Worm (Caenorhabditis elegans) whole organism, L1 larva: ENCODE data around the gene nlp-36.

Source experiments
- C04F5.9 ChIP-seq: sonication (generic microtip); optimal IDR thresholded peaks from 2 replicates; lab custom pipeline; 2016; ENCODE audit warnings: missing genetic modification characterization, missing compliant biosample characterization
- C34B4.2 ChIP-seq: sonication (generic microtip); optimal IDR thresholded peaks from 2 replicates; lab custom pipeline; 2017; ENCODE audit warnings: mild to moderate bottlenecking, missing genetic modification characterization, missing compliant biosample characterization
- aly-2 ChIP-seq: fragments of 150-350 bp; optimal IDR thresholded peaks from 2 replicates; lab custom pipeline; 2014; ENCODE audit warnings: missing biosample characterization, missing genetic modification characterization
- ceh-63 ChIP-seq: fragments of 200-800 bp; sonication (Bioruptor generic); optimal IDR thresholded peaks from 2 replicates; lab custom pipeline; 2018; ENCODE audit warnings: mild to moderate bottlenecking, missing genetic modification characterization, missing compliant biosample characterization
- ceh-82 ChIP-seq, 3 experiments: fragments of 150-350 bp in 1 of 3; sonication (generic microtip) in 2 of 3; optimal IDR thresholded peaks; 2 replicates each; lab custom pipeline; 2014 to 2017; ENCODE audit warnings: missing biosample characterization in 3 of 3, missing genetic modification characterization in 3 of 3
- ceh-90 ChIP-seq: sonication (generic microtip); optimal IDR thresholded peaks from 2 replicates; lab custom pipeline; 2016; ENCODE audit warnings: missing genetic modification characterization, missing compliant biosample characterization
- ces-1 ChIP-seq: fragments of 150-350 bp; optimal IDR thresholded peaks from 2 replicates; lab custom pipeline; 2014; ENCODE audit warnings: missing biosample characterization, missing genetic modification reagents, missing genetic modification characterization
- efl-1 ChIP-seq, 4 experiments: fragments of 150-350 bp; optimal IDR thresholded peaks in 3 of 4; peaks in 1 of 4; 1 replicate in 1 of 4; 2 replicates in 3 of 4; lab custom pipeline; 2014; ENCODE audit warnings: missing biosample characterization in 2 of 4, missing genetic modification characterization in 2 of 4, missing genetic modification reagents in 2 of 4
- efl-3 ChIP-seq: fragments of 200-800 bp; sonication (Bioruptor generic); optimal IDR thresholded peaks from 2 replicates; lab custom pipeline; 2018; ENCODE audit warnings: mild to moderate bottlenecking, missing genetic modification characterization, missing compliant biosample characterization
- fkh-10 ChIP-seq: sonication (generic microtip); optimal IDR thresholded peaks from 2 replicates; lab custom pipeline; 2017; ENCODE audit warnings: missing biosample characterization, missing genetic modification reagents, missing genetic modification characterization
- fos-1 ChIP-seq: fragments of 150-350 bp; optimal IDR thresholded peaks from 2 replicates; lab custom pipeline; 2014; ENCODE audit warnings: missing biosample characterization, missing genetic modification characterization
- hlh-17 ChIP-seq: fragments of 200-800 bp; sonication (Bioruptor generic); optimal IDR thresholded peaks from 2 replicates; lab custom pipeline; 2018; ENCODE audit warnings: missing genetic modification characterization, mild to moderate bottlenecking, missing compliant biosample characterization, moderate library complexity, borderline replicate concordance
- hlh-4 ChIP-seq: sonication (generic microtip); optimal IDR thresholded peaks from 2 replicates; lab custom pipeline; 2016; ENCODE audit warnings: mild to moderate bottlenecking, missing genetic modification characterization, missing compliant biosample characterization
- isw-1 ChIP-seq: fragments of 200-800 bp; sonication (Bioruptor generic); IDR thresholded peaks from 2 replicates; pipeline ENCODE4 v1.3.6; 2022; ENCODE audit warnings: missing genetic modification characterization, missing compliant biosample characterization
- jun-1 ChIP-seq: fragments of 150-350 bp; optimal IDR thresholded peaks from 2 replicates; lab custom pipeline; 2014; ENCODE audit warnings: missing biosample characterization, missing genetic modification reagents, missing genetic modification characterization
- lin-13 ChIP-seq: fragments of 150-350 bp; optimal IDR thresholded peaks from 2 replicates; lab custom pipeline; 2014; ENCODE audit warnings: missing biosample characterization, missing genetic modification reagents, missing genetic modification characterization
- lin-14 ChIP-seq: fragments of 200-800 bp; sonication (Bioruptor generic); optimal IDR thresholded peaks from 2 replicates; lab custom pipeline; 2018; ENCODE audit warnings: mild to moderate bottlenecking, missing genetic modification characterization, moderate library complexity, missing compliant biosample characterization
- lin-15B ChIP-seq: fragments of 150-350 bp; sonication (generic microtip); optimal IDR thresholded peaks from 3 replicates; lab custom pipeline; 2014; ENCODE audit warnings: missing biosample characterization, missing genetic modification characterization
- lin-35 ChIP-seq, 2 experiments: fragments of 150-350 bp; optimal IDR thresholded peaks; 2 replicates each; lab custom pipeline; 2014; ENCODE audit warnings: missing biosample characterization in 2 of 2, missing genetic modification characterization in 2 of 2, missing genetic modification reagents in 2 of 2
- lin-39 ChIP-seq: fragments of 150-350 bp; optimal IDR thresholded peaks from 2 replicates; lab custom pipeline; 2014; ENCODE audit warnings: missing biosample characterization, missing genetic modification reagents, missing genetic modification characterization
- nhr-19 ChIP-seq: fragments of 200-800 bp; sonication (Bioruptor generic); conservative IDR thresholded peaks from 2 replicates; pipeline ENCODE4 v1.3.6; 2022; ENCODE audit warnings: missing genetic modification characterization, missing compliant biosample characterization
- nhr-47 ChIP-seq: sonication (generic microtip); optimal IDR thresholded peaks from 2 replicates; lab custom pipeline; 2016; ENCODE audit warnings: mild to moderate bottlenecking, missing genetic modification characterization, moderate library complexity, missing compliant biosample characterization
- nhr-71 ChIP-seq: sonication (generic microtip); optimal IDR thresholded peaks from 2 replicates; lab custom pipeline; 2016; ENCODE audit warnings: mild to moderate bottlenecking, missing genetic modification characterization, moderate library complexity, missing compliant biosample characterization
- nhr-85 ChIP-seq: sonication (generic microtip); peaks from one replicate; lab custom pipeline; 2016; ENCODE audit warnings: missing genetic modification characterization, inconsistent platforms, missing compliant biosample characterization
- nhr-90 ChIP-seq: sonication (generic microtip); optimal IDR thresholded peaks from 2 replicates; lab custom pipeline; 2016; ENCODE audit warnings: mild to moderate bottlenecking, missing genetic modification characterization, missing compliant biosample characterization; ENCODE audit not compliant: poor library complexity
- pax-3 ChIP-seq: fragments of 200-800 bp; sonication (Bioruptor generic); optimal IDR thresholded peaks from 2 replicates; lab custom pipeline; 2018; ENCODE audit warnings: mild to moderate bottlenecking, missing genetic modification characterization, moderate library complexity, missing compliant biosample characterization
- pqm-1 ChIP-seq: sonication (generic microtip); optimal IDR thresholded peaks from 3 replicates; lab custom pipeline; 2017; ENCODE audit warnings: missing biosample characterization, missing genetic modification characterization
- rnt-1 ChIP-seq: sonication (generic microtip); optimal IDR thresholded peaks from 2 replicates; lab custom pipeline; 2016; ENCODE audit warnings: mild to moderate bottlenecking, missing genetic modification characterization, moderate library complexity, missing compliant biosample characterization
- snpc-4 ChIP-seq: fragments of 150-350 bp; optimal IDR thresholded peaks from 2 replicates; lab custom pipeline; 2014; ENCODE audit warnings: missing biosample characterization, missing genetic modification characterization
- snu-23 ChIP-seq: sonication (generic microtip); optimal IDR thresholded peaks from 2 replicates; lab custom pipeline; 2016; ENCODE audit warnings: missing genetic modification characterization, missing compliant biosample characterization
- sox-4 ChIP-seq: sonication (generic microtip); optimal IDR thresholded peaks from 2 replicates; lab custom pipeline; 2016; ENCODE audit warnings: missing genetic modification characterization, missing compliant biosample characterization
- tlp-1 ChIP-seq: fragments of 150-350 bp; optimal IDR thresholded peaks from 2 replicates; lab custom pipeline; 2014; ENCODE audit warnings: missing biosample characterization, missing genetic modification characterization
- unc-30 ChIP-seq: sonication (generic microtip); optimal IDR thresholded peaks from 2 replicates; lab custom pipeline; 2017; ENCODE audit warnings: missing biosample characterization, missing genetic modification characterization
- xbp-1 ChIP-seq: sonication (generic microtip); optimal IDR thresholded peaks from 2 replicates; lab custom pipeline; 2016; ENCODE audit warnings: missing genetic modification characterization, missing compliant biosample characterization
- zag-1 ChIP-seq: fragments of 150-350 bp; optimal IDR thresholded peaks from 2 replicates; lab custom pipeline; 2014; ENCODE audit warnings: missing biosample characterization, missing genetic modification characterization
- zip-4 ChIP-seq: fragments of 200-800 bp; sonication (Bioruptor generic); optimal IDR thresholded peaks from 2 replicates; lab custom pipeline; 2018; ENCODE audit warnings: mild to moderate bottlenecking, missing genetic modification characterization, moderate library complexity, missing compliant biosample characterization
- ztf-11 ChIP-seq, 2 experiments: sonication (generic microtip); optimal IDR thresholded peaks; 2 replicates each; lab custom pipeline; 2016 to 2017; ENCODE audit warnings: missing genetic modification characterization in 2 of 2, missing biosample characterization in 1 of 2, missing compliant biosample characterization in 1 of 2

nlp-36 gene

DNA sequence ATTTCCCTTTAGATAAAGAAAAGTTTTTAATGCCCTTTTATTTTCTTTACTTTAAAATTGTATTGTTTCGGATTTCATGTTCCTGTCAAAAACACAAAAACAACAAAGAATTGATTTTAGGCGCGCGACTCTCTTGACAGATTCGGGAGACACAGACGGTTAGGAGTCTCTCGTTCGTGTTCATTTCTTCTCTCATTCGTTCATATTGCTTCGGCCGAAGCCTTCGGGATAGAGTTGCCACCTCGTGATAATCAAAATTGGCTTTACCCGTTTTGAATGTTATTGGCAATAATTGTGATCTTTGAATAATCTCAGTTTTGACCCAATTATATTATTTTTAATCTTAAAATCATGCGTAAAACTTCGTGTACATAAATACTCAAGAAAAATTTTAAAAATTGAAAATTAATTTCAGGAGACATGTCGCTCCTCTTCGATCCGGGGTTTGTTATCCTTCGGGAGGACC, 22.6 kb downstream of the nlp-36 start, which contains the start of gene F55H2.5:
Gene F55H2.5 (plus strand): TSS at position 416 of the 466 bp plus-strand sequence.
- TF ChIP-seq efl-3 (GFP tag; lab: Kevin White, UChicago) (no peak), fkh-10 (GFP tag; lab: Kevin White, UChicago) (no peak), ces-1 (GFP tag; lab: Kevin White, UChicago) (no peak), nhr-90 (tag; lab: Kevin White, UChicago) (no peak), sox-4 (tag; lab: Kevin White, UChicago) (no peak), nhr-85 (tag; lab: Kevin White, UChicago) (no peak), pqm-1 (tag; lab: Kevin White, UChicago) (no peak), jun-1 (no peak)

DNA sequence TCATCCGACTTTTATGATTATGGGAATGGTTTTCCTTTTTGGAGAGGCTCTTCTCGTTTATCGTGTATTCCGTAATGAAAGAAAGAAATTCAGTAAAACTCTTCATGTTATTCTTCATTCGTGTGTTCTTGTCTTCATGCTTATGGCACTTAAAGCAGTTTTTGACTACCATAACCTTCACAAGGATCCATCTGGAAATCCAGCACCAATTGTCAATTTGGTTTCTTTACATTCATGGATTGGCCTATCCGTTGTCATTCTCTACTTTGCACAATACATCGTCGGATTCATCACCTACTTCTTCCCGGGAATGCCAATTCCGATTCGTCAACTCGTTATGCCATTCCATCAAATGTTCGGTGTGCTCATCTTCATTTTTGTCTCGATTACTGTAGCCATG, 23.1 kb downstream of the nlp-36 start:
- TF ChIP-seq C34B4.2 (tag; lab: Kevin White, UChicago) (no peak), hlh-4 (no peak), nhr-19 (GFP tag; lab: Robert Waterston, UW) (no peak), tlp-1 (tag; lab: Kevin White, UChicago) (no peak), lin-15B (tag; lab: Kevin White, UChicago) (no peak), lin-14 (GFP tag; lab: Kevin White, UChicago) (no peak), unc-30 (tag; lab: Kevin White, UChicago) (no peak), xbp-1 (no peak), fkh-10 (GFP tag; lab: Kevin White, UChicago) (no peak), lin-13 (GFP tag; lab: Kevin White, UChicago) (no peak), snu-23 (GFP tag; lab: Kevin White, UChicago) (no peak), isw-1 (no peak), zag-1 (tag; lab: Kevin White, UChicago) (no peak), ceh-63 (GFP tag; lab: Kevin White, UChicago) (no peak), zip-4 (GFP tag; lab: Kevin White, UChicago) (no peak)

DNA sequence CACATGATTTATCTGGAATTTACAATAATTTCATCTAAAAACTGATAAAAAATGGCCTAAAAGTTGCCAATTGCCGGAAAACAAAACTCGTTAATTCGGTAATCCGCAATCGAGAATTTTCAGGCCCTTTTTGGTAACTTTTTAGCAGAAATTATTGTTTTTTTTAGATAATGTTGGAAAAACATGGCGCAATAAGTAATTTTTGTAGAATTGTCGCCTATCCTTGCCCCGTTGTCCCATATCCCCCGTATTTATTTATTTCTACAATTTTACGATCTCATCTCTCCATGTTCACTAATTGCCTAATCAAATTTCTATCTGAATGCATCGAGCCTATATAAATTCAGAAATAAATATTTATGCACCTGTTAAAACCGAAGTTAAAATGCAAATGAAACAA, 24.5 kb downstream of the nlp-36 start:
- TF ChIP-seq snpc-4 (tag; lab: Kevin White, UChicago) (no peak), C34B4.2 (tag; lab: Kevin White, UChicago) (no peak), C04F5.9 (tag; lab: Kevin White, UChicago) (no peak), pax-3 (no peak), fos-1 (tag; lab: Kevin White, UChicago) (no peak), xbp-1 (no peak), aly-2 (no peak), hlh-17 (no peak)

DNA sequence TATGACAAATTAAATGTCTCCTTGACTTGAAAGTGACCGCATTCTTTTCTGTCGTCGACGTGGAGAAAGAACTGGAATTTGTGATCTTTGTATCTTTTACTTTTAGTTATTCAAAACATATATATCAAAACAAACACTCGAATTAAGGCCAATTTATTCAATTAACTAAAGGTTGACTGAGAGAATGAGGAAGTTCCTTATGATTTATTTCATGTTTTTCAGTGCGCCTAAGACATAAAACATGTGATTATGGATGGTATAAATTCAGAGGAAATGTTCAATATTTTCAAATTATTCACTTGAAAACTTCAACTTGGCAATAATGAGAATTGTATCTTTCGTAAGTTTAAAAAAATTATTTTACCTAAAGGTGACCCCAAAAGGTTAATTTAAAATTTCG, 25.0 kb downstream of the nlp-36 start, which contains the start of gene F55H2.8:
Gene F55H2.8 (plus strand): TSS at position 301 of the 400 bp plus-strand sequence.
- TF ChIP-seq isw-1 (no peak), lin-35 (GFP tag; optimal IDR thresholded peaks at IDR 0.05; lab: Kevin White, UChicago) (no peak), nhr-19 (GFP tag; lab: Robert Waterston, UW) (no peak), rnt-1 (tag; lab: Kevin White, UChicago) (no peak), ceh-90 (tag; lab: Kevin White, UChicago) (no peak), ceh-82 (tag; optimal IDR thresholded peaks at IDR 0.05; lab: Kevin White, UChicago) (no peak), lin-39 (tag; lab: Kevin White, UChicago) (no peak), nhr-47 (tag; lab: Kevin White, UChicago) (no peak), nhr-71 (tag; lab: Kevin White, UChicago) (no peak), ztf-11 (tag; optimal IDR thresholded peaks at IDR 0.05; lab: Kevin White, UChicago) (no peak), pqm-1 (tag; lab: Kevin White, UChicago) (no peak), lin-13 (GFP tag; lab: Kevin White, UChicago) (no peak), efl-1 (optimal IDR thresholded peaks at IDR 0.05; lab: Kevin White, UChicago) (no peak), efl-1 (GFP tag; optimal IDR thresholded peaks at IDR 0.05 in 1 of 2; lab: Kevin White, UChicago) (no peak)
